Worm (Caenorhabditis elegans): ENCODE data around the gene kcmf-1.

ce11 chrIII:7792970-7793369 lies 36.2 kb upstream of the kcmf-1 start:
- no peak for TF ChIP-seq attf-5 (GFP tag; optimal IDR thresholded peaks at IDR 0.05)
- no peak for TF ChIP-seq ets-4 (GFP tag; optimal IDR thresholded peaks at IDR 0.05)
- no peak for TF ChIP-seq ama-1 (optimal IDR thresholded peaks at IDR 0.05)
- no peak for TF ChIP-seq ama-1 (GFP tag; optimal IDR thresholded peaks at IDR 0.05)
- no peak for TF ChIP-seq dpff-1 (tag; optimal IDR thresholded peaks at IDR 0.05)
- no peak for TF ChIP-seq pha-4 (tag; optimal IDR thresholded peaks at IDR 0.05)
- no peak for TF ChIP-seq nhr-179 (tag; optimal IDR thresholded peaks at IDR 0.05)
